Fruit fly (Drosophila melanogaster): ENCODE measurements around the gene Sytalpha.

The Sytalpha gene

DNA sequence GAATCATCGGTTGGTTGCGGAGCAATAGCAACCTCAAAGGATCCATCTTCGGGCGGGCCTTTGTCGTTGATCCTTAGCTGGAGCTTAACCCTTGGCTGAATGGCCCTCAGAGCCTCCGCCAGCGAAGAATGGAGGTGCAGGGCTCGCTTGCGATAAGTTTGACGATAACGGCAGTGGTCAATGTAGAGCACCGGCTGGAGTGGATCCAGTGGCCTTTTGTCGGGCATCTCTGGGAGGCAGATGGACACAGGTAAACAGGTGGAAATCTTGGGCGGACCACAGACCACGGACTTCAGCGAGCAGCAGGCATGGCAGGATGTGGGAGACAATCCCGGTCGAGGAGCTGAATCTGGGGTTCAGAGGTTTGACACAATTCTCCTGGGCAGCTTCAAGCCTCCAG is 33.9 kb downstream of the Sytalpha start, which contains the start of gene CG15147:
Gene CG15147 (minus strand): TSS at position 390 of the 400 bp plus-strand sequence.
- TF ChIP-seq Myc (optimal IDR thresholded peaks at IDR 0.05) (no peak), tai (GFP tag; optimal IDR thresholded peaks at IDR 0.05) (no peak), Rel (GFP tag; optimal IDR thresholded peaks at IDR 0.05) (no peak), Rel (tag; optimal IDR thresholded peaks at IDR 0.05) (no peak), psq (GFP tag; optimal IDR thresholded peaks at IDR 0.05) (no peak), usp (GFP tag; optimal IDR thresholded peaks at IDR 0.05) (no peak), dsf (GFP tag; optimal IDR thresholded peaks at IDR 0.05; ENCODE audit: borderline replicate concordance) (no peak), fru (GFP tag; optimal IDR thresholded peaks at IDR 0.05) (no peak), Abd-B (GFP tag; optimal IDR thresholded peaks at IDR 0.05) (no peak), CG32264 (GFP tag; optimal IDR thresholded peaks at IDR 0.05) (no peak), Sp1 (GFP tag; optimal IDR thresholded peaks at IDR 0.05) (no peak), HLH106 (tag; optimal IDR thresholded peaks at IDR 0.05) (no peak), lola (GFP tag; optimal IDR thresholded peaks at IDR 0.05) (no peak), Dfd (GFP tag; optimal IDR thresholded peaks at IDR 0.05) (no peak), foxo (GFP tag; optimal IDR thresholded peaks at IDR 0.05) (no peak), sage (GFP tag; optimal IDR thresholded peaks at IDR 0.05) (no peak), Hr78 (GFP tag; optimal IDR thresholded peaks at IDR 0.05) (no peak), rgr (GFP tag; optimal IDR thresholded peaks at IDR 0.05) (no peak), Jra (GFP tag; optimal IDR thresholded peaks at IDR 0.05) (no peak), Mio (GFP tag; optimal IDR thresholded peaks at IDR 0.05) (no peak), Hr83 (GFP tag; optimal IDR thresholded peaks at IDR 0.05; ENCODE audit: poor library complexity, severe bottlenecking) (no peak)

DNA sequence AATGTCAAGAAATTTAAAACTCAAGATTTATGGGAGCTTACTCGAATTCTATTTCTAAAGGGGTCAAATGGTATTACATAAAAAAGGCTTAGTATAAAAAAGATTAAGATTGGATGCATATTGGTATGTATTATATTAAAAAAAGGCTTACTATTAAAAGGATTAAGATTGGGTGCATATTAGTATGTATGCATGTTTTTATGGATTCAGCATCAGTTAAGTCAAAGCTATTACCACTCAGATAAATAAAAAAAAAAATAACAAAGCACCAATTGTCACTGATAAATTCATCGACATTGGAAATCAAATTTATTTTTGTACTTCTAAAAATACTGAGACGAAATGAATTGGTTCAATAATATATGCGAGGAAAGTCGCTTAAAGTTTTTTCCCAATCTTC is 35.5 kb downstream of the Sytalpha start, which contains the start of gene CG43054:
Gene CG43054 (plus strand): TSS at position 301 of the 400 bp plus-strand sequence.
- TF ChIP-seq Vsx2 (GFP tag; optimal IDR thresholded peaks at IDR 0.05; ENCODE audit: partially characterized antibody): no peak
- TF ChIP-seq dmrt93B (GFP tag; optimal IDR thresholded peaks at IDR 0.05): no peak
- no peak for TF ChIP-seq Dfd (GFP tag; optimal IDR thresholded peaks at IDR 0.05)
- no peak for TF ChIP-seq usp (GFP tag; optimal IDR thresholded peaks at IDR 0.05)
- TF ChIP-seq woc (GFP tag; optimal IDR thresholded peaks at IDR 0.05): no peak
- TF ChIP-seq CrebA (GFP tag; optimal IDR thresholded peaks at IDR 0.05; ENCODE audit: borderline replicate concordance): no peak
- no peak for TF ChIP-seq ey (GFP tag; optimal IDR thresholded peaks at IDR 0.05)
- TF ChIP-seq N (GFP tag; optimal IDR thresholded peaks at IDR 0.05): no peak
- no peak for TF ChIP-seq CG9705 (GFP tag; optimal IDR thresholded peaks at IDR 0.05)
- TF ChIP-seq br (GFP tag; optimal IDR thresholded peaks at IDR 0.05): no peak

DNA sequence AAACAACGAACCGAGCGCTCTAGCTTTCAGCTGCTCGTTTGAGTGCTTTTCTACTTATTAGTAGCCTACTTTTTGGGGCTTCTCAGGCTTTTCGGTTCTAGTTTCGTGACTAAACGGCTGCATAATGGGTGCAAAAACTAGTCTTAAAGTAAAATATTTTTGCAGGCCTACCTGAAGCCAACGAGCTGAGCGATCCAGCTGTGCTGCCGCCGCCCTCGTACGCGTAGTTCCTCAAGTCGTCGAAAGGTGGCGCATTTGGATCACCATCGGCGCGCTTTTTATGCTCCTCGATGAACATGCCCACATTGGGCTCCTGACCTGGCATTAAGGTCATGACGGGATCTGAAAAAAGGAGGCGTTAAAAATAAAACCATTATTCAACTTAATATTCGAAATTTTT is 58.8 kb downstream of the Sytalpha start:
- TF ChIP-seq lola (GFP tag; optimal IDR thresholded peaks at IDR 0.05) (no peak), Hr83 (GFP tag; optimal IDR thresholded peaks at IDR 0.05; ENCODE audit: poor library complexity, severe bottlenecking) (no peak), Hr78 (GFP tag; optimal IDR thresholded peaks at IDR 0.05) (no peak), ey (GFP tag; optimal IDR thresholded peaks at IDR 0.05) (no peak), CG32264 (GFP tag; optimal IDR thresholded peaks at IDR 0.05) (no peak)
